Fruit fly (Drosophila melanogaster) whole organism, embryonic: ENCODE measurements around the gene br.

Experiments used
- BEAF-32 ChIP-seq: fragments of 200-800 bp; sonication (Bioruptor generic); optimal IDR thresholded peaks from 3 replicates; lab custom pipeline; 2017; ENCODE audit warnings: missing biosample characterization, missing genetic modification characterization, mild to moderate bottlenecking, moderate library complexity, missing genetic modification reagents
- CG11093 ChIP-seq: fragments of 200-800 bp; sonication (Bioruptor generic); IDR thresholded peaks from 3 replicates; pipeline ENCODE4 v1.3.6; 2022; ENCODE audit warnings: missing biosample characterization, missing genetic modification characterization
- CG11504 ChIP-seq: fragments of 200-800 bp; sonication (Bioruptor generic); optimal IDR thresholded peaks from 3 replicates; lab custom pipeline; 2019; ENCODE audit warnings: missing biosample characterization, mild to moderate bottlenecking, missing genetic modification characterization, moderate library complexity
- CG12219 ChIP-seq: fragments of 200-800 bp; sonication (Bioruptor generic); optimal IDR thresholded peaks from 3 replicates; lab custom pipeline; 2018; ENCODE audit warnings: missing biosample characterization, mild to moderate bottlenecking, missing genetic modification characterization
- CG12769 ChIP-seq: fragments of 200-800 bp; sonication (Bioruptor generic); optimal IDR thresholded peaks from 2 replicates; lab custom pipeline; 2019; ENCODE audit warnings: missing biosample characterization, mild to moderate bottlenecking, missing genetic modification characterization, moderate library complexity
- CG13424 ChIP-seq: fragments of 200-800 bp; sonication (Bioruptor generic); optimal IDR thresholded peaks from 2 replicates; lab custom pipeline; 2019; ENCODE audit warnings: missing biosample characterization, mild to moderate bottlenecking, missing genetic modification characterization, moderate library complexity
- CG13624 ChIP-seq: fragments of 200-800 bp; sonication (Bioruptor generic); optimal IDR thresholded peaks from 2 replicates; lab custom pipeline; 2016; ENCODE audit warnings: missing biosample characterization, missing genetic modification characterization
- CG15269 ChIP-seq: fragments of 200-800 bp; sonication (Bioruptor generic); optimal IDR thresholded peaks from 2 replicates; lab custom pipeline; 2018; ENCODE audit warnings: missing biosample characterization, mild to moderate bottlenecking, missing genetic modification characterization, moderate library complexity
- CG18599 ChIP-seq: fragments of 200-800 bp; sonication (Bioruptor generic); optimal IDR thresholded peaks from 3 replicates; lab custom pipeline; 2017; ENCODE audit warnings: missing biosample characterization, missing genetic modification characterization, mild to moderate bottlenecking, moderate library complexity, missing genetic modification reagents
- CG2678 ChIP-seq: fragments of 200-800 bp; sonication (Bioruptor generic); optimal IDR thresholded peaks from 3 replicates; lab custom pipeline; 2019; ENCODE audit warnings: missing biosample characterization, mild to moderate bottlenecking, missing genetic modification characterization, moderate library complexity
- CG30403 ChIP-seq: fragments of 200-800 bp; sonication (Bioruptor generic); optimal IDR thresholded peaks from 3 replicates; lab custom pipeline; 2016; ENCODE audit warnings: missing biosample characterization, missing genetic modification characterization
- CG31365 ChIP-seq: fragments of 200-800 bp; sonication (Bioruptor generic); optimal IDR thresholded peaks from 2 replicates; lab custom pipeline; 2018; ENCODE audit warnings: missing biosample characterization, mild to moderate bottlenecking, missing genetic modification characterization
- CG31388 ChIP-seq: fragments of 200-800 bp; sonication (Bioruptor generic); optimal IDR thresholded peaks from 2 replicates; lab custom pipeline; 2016; ENCODE audit warnings: missing biosample characterization, missing genetic modification characterization
- CG6175 ChIP-seq: fragments of 200-800 bp; sonication (Bioruptor generic); IDR thresholded peaks from 3 replicates; pipeline ENCODE4 v1.3.6; 2022; ENCODE audit warnings: missing biosample characterization, missing genetic modification characterization
- CG6854 ChIP-seq: fragments of 200-800 bp; sonication (Bioruptor generic); optimal IDR thresholded peaks from 3 replicates; lab custom pipeline; 2017; ENCODE audit warnings: missing biosample characterization, mild to moderate bottlenecking, missing genetic modification characterization
- CG8290 ChIP-seq, 3 experiments: fragments of 200-800 bp; sonication (Bioruptor generic); optimal IDR thresholded peaks; 2 replicates each; lab custom pipeline; 2016 to 2019; ENCODE audit warnings: missing biosample characterization in 3 of 3, missing genetic modification characterization in 3 of 3, mild to moderate bottlenecking in 2 of 3, moderate library complexity in 1 of 3
- CG9215 ChIP-seq: fragments of 200-800 bp; sonication (Bioruptor generic); IDR thresholded peaks from 2 replicates; pipeline ENCODE4 v1.3.6; 2022; ENCODE audit warnings: missing biosample characterization, missing genetic modification characterization
- CoRest ChIP-seq: fragments of 200-800 bp; sonication (Bioruptor generic); optimal IDR thresholded peaks from 3 replicates; lab custom pipeline; 2018; ENCODE audit warnings: missing biosample characterization, mild to moderate bottlenecking, missing genetic modification characterization, moderate library complexity
- Deaf1 ChIP-seq: fragments of 200-800 bp; optimal IDR thresholded peaks from 3 replicates; lab custom pipeline; 2019; ENCODE audit warnings: missing biosample characterization, mild to moderate bottlenecking, missing genetic modification characterization, moderate library complexity
- Dp ChIP-seq: fragments of 200-800 bp; sonication (Bioruptor generic); optimal IDR thresholded peaks from 2 replicates; lab custom pipeline; 2018; ENCODE audit warnings: missing biosample characterization, mild to moderate bottlenecking, missing genetic modification characterization, moderate library complexity
- Eip74EF ChIP-seq, 2 experiments: fragments of 200-800 bp in 1 of 2; fragments of >200 bp in 1 of 2; sonication (Bioruptor generic) in 1 of 2; optimal IDR thresholded peaks; 2 replicates each; lab custom pipeline; 2017 to 2019; ENCODE audit warnings: missing biosample characterization in 2 of 2, missing genetic modification characterization in 2 of 2, mild to moderate bottlenecking in 1 of 2, moderate library complexity in 1 of 2
- HmgZ ChIP-seq: fragments of 200-800 bp; sonication (Bioruptor generic); optimal IDR thresholded peaks from 2 replicates; lab custom pipeline; 2018; ENCODE audit warnings: missing biosample characterization, mild to moderate bottlenecking, missing genetic modification characterization
- Hr3 ChIP-seq: fragments of 200-800 bp; sonication (Bioruptor generic); optimal IDR thresholded peaks from 3 replicates; lab custom pipeline; 2016; ENCODE audit warnings: missing biosample characterization, missing genetic modification characterization
- Hr51 ChIP-seq, 2 experiments: fragments of 200-800 bp; sonication (Bioruptor generic); optimal IDR thresholded peaks; 2 replicates in 1 of 2; 3 replicates in 1 of 2; lab custom pipeline; 2016 to 2018; ENCODE audit warnings: missing biosample characterization in 2 of 2, missing genetic modification characterization in 2 of 2, mild to moderate bottlenecking in 1 of 2, moderate library complexity in 1 of 2
- Jarid2 ChIP-seq: fragments of 200-800 bp; sonication (Bioruptor generic); optimal IDR thresholded peaks from 3 replicates; lab custom pipeline; 2017; ENCODE audit warnings: mild to moderate bottlenecking, missing biosample characterization, missing genetic modification reagents, missing genetic modification characterization
- Mad ChIP-seq: fragments of 200-800 bp; sonication (Bioruptor generic); optimal IDR thresholded peaks from 2 replicates; lab custom pipeline; 2016; ENCODE audit warnings: missing biosample characterization, missing genetic modification characterization
- Med ChIP-seq: fragments of 200-800 bp; sonication (Bioruptor generic); peaks from one replicate; lab custom pipeline; 2016; ENCODE audit warnings: missing biosample characterization, missing genetic modification characterization, mild to moderate bottlenecking, inconsistent platforms, moderate library complexity
- Meics ChIP-seq: fragments of 200-800 bp; sonication (Bioruptor generic); optimal IDR thresholded peaks from 2 replicates; lab custom pipeline; 2017; ENCODE audit warnings: missing biosample characterization, mild to moderate bottlenecking, missing genetic modification characterization
- Oli ChIP-seq: fragments of 200-800 bp; sonication (Bioruptor generic); optimal IDR thresholded peaks from 2 replicates; lab custom pipeline; 2018; ENCODE audit warnings: missing biosample characterization, mild to moderate bottlenecking, missing genetic modification characterization, moderate library complexity
- Ravus ChIP-seq: fragments of 200-800 bp; sonication (Bioruptor generic); IDR thresholded peaks from 2 replicates; pipeline ENCODE4 v1.3.6; 2022; ENCODE audit warnings: missing biosample characterization, missing genetic modification characterization
- Rfx ChIP-seq: fragments of 200-800 bp; sonication (Bioruptor generic); IDR thresholded peaks from 2 replicates; pipeline ENCODE4 v1.3.6; 2022; ENCODE audit warnings: missing biosample characterization, missing genetic modification characterization
- Taf1 ChIP-seq: fragments of 200-800 bp; sonication (Bioruptor generic); IDR thresholded peaks from 2 replicates; pipeline ENCODE4 v1.3.6; 2022; ENCODE audit warnings: missing biosample characterization, missing genetic modification characterization
- YL-1 ChIP-seq: fragments of 200-800 bp; sonication (Bioruptor generic); optimal IDR thresholded peaks from 3 replicates; lab custom pipeline; 2017; ENCODE audit warnings: missing biosample characterization, mild to moderate bottlenecking, missing genetic modification characterization
- abd-A ChIP-seq: fragments of 200-800 bp; sonication (Bioruptor generic); optimal IDR thresholded peaks from 3 replicates; lab custom pipeline; 2019; ENCODE audit warnings: missing biosample characterization, mild to moderate bottlenecking, missing genetic modification characterization, moderate library complexity
- ato ChIP-seq: fragments of 200-800 bp; sonication (Bioruptor generic); IDR thresholded peaks from 2 replicates; pipeline ENCODE4 v1.3.6; 2022; ENCODE audit warnings: missing biosample characterization, missing genetic modification characterization; ENCODE audit not compliant: partially characterized antibody
- br ChIP-seq: fragments of >200 bp; optimal IDR thresholded peaks from 2 replicates; lab custom pipeline; 2017
- crol ChIP-seq: fragments of 200-800 bp; sonication (Bioruptor generic); IDR thresholded peaks from 2 replicates; pipeline ENCODE4 v1.3.6; 2022; ENCODE audit warnings: missing biosample characterization, missing genetic modification characterization
- gcm ChIP-seq: fragments of 200-800 bp; sonication (Bioruptor generic); optimal IDR thresholded peaks from 2 replicates; lab custom pipeline; 2019; ENCODE audit warnings: missing biosample characterization, mild to moderate bottlenecking, missing genetic modification characterization, moderate library complexity
- gfzf ChIP-seq: fragments of 200-800 bp; sonication (Bioruptor generic); optimal IDR thresholded peaks from 2 replicates; lab custom pipeline; 2016; ENCODE audit warnings: missing biosample characterization, mild to moderate bottlenecking, missing genetic modification characterization, moderate library complexity
- oc ChIP-seq: fragments of 200-800 bp; sonication (Bioruptor generic); optimal IDR thresholded peaks from 2 replicates; lab custom pipeline; 2018; ENCODE audit warnings: missing biosample characterization, mild to moderate bottlenecking, missing genetic modification characterization, moderate library complexity
- p53 ChIP-seq: fragments of 200-800 bp; sonication (Bioruptor generic); optimal IDR thresholded peaks from 2 replicates; lab custom pipeline; 2016; ENCODE audit warnings: missing biosample characterization, missing genetic modification characterization
- pros ChIP-seq: fragments of 200-800 bp; sonication (Bioruptor generic); optimal IDR thresholded peaks from 3 replicates; lab custom pipeline; 2019; ENCODE audit warnings: missing biosample characterization, mild to moderate bottlenecking, missing genetic modification characterization, moderate library complexity
- pum ChIP-seq: fragments of 200-800 bp; sonication (Bioruptor generic); optimal IDR thresholded peaks from 2 replicates; lab custom pipeline; 2016; ENCODE audit warnings: missing biosample characterization, missing genetic modification characterization
- row ChIP-seq: fragments of 200-800 bp; sonication (Bioruptor generic); IDR thresholded peaks from 3 replicates; pipeline ENCODE4 v1.3.6; 2022; ENCODE audit warnings: missing biosample characterization, missing genetic modification characterization
- sisA ChIP-seq: fragments of 200-800 bp; sonication (Bioruptor generic); IDR thresholded peaks from 2 replicates; pipeline ENCODE4 v1.3.6; 2022; ENCODE audit warnings: missing biosample characterization, missing genetic modification characterization
- sqz ChIP-seq: fragments of 200-800 bp; sonication (Bioruptor generic); optimal IDR thresholded peaks from 3 replicates; lab custom pipeline; 2018; ENCODE audit warnings: missing biosample characterization, mild to moderate bottlenecking, missing genetic modification characterization
- wek ChIP-seq: fragments of 200-800 bp; sonication (Bioruptor generic); optimal IDR thresholded peaks from 3 replicates; lab custom pipeline; 2018; ENCODE audit warnings: missing biosample characterization, mild to moderate bottlenecking, missing genetic modification characterization, moderate library complexity
- wor ChIP-seq: fragments of 200-800 bp; sonication (Bioruptor generic); IDR thresholded peaks from 2 replicates; pipeline ENCODE4 v1.3.6; 2022; ENCODE audit warnings: missing biosample characterization, missing genetic modification characterization

Gene br

dm6 chrX:1580328-1580727, 5.4 kb downstream of the br start (continued):
- peak; percentile 34 for TF ChIP-seq CG13424 (tag; lab: Kevin White, UChicago)
- peak; percentile 19 for TF ChIP-seq CG15269
- TF ChIP-seq CG2678 (tag; lab: Kevin White, UChicago): peak; percentile 49
- TF ChIP-seq Rfx (GFP tag; lab: Robert Waterston, UW): peak; percentile 39; the same call in 1 of the 2 replicates
- TF ChIP-seq Hr3 (GFP tag; lab: Kevin White, UChicago): no peak
- TF ChIP-seq CG30403 (GFP tag; lab: Kevin White, UChicago): peak; percentile 10
- no peak for TF ChIP-seq br
- no peak for TF ChIP-seq gcm (GFP tag; lab: Kevin White, UChicago)
- TF ChIP-seq Taf1 (GFP tag; lab: Robert Waterston, UW): no peak
- 0 out of 2 replicates have a peak, but pooled peaks have one; percentile 26 for TF ChIP-seq CG9215
- peak; percentile 44 for TF ChIP-seq row (GFP tag; lab: Robert Waterston, UW)
- no peak for TF ChIP-seq Eip74EF (GFP tag; optimal IDR thresholded peaks at IDR 0.05; lab: Kevin White, UChicago)
- TF ChIP-seq Meics (GFP tag; lab: Kevin White, UChicago): peak; percentile 37
- peak; percentile 5 for TF ChIP-seq CoRest (tag; lab: Kevin White, UChicago)
- no peak for TF ChIP-seq BEAF-32 (GFP tag; lab: Kevin White, UChicago)
- TF ChIP-seq gfzf: no peak
- peak; percentile 68 for TF ChIP-seq Med
- TF ChIP-seq sisA (GFP tag; lab: Robert Waterston, UW): no peak
- peak in 1 of 2 experiments; percentile 2 for TF ChIP-seq Hr51 (GFP tag; optimal IDR thresholded peaks at IDR 0.05; lab: Kevin White, UChicago)
- no peak for TF ChIP-seq CG31365 (tag; lab: Kevin White, UChicago)
- TF ChIP-seq Jarid2: no peak
- peak; percentile 37 for TF ChIP-seq CG11504

DNA sequence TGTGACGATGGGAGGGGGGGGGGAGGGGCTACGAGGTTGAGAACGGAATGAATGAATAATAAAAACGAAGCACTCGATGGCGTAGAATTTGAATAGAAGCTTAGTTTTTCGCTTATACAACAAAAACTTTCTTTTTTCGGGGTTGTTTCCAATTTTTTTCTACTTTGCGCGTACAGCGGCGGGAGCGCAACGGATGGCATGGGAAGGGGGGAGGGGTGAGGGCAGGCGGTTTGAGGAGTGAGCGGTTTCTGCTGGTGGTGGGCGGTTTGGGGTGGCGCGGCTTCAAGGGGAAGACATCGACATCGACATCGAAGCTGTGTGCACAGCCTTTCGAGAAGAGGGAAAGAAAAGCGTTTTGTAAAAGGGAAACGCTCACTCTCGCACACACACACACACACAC, 6.2 kb downstream of the br start:
- no peak for TF ChIP-seq wek (GFP tag; lab: Kevin White, UChicago)
- TF ChIP-seq abd-A (tag; lab: Kevin White, UChicago): peak; percentile 81
- TF ChIP-seq YL-1 (GFP tag; lab: Kevin White, UChicago): no peak
- TF ChIP-seq CG11093 (GFP tag; lab: Robert Waterston, UW): no peak
- no peak for TF ChIP-seq pum
- TF ChIP-seq CG31388 (GFP tag; lab: Kevin White, UChicago): no peak
- no peak for TF ChIP-seq CG12219 (GFP tag; lab: Kevin White, UChicago)
- TF ChIP-seq HmgZ (tag; lab: Kevin White, UChicago): no peak
- TF ChIP-seq Mad (GFP tag; lab: Kevin White, UChicago): no peak
- TF ChIP-seq oc: no peak
- TF ChIP-seq CG6854 (GFP tag; lab: Kevin White, UChicago): no peak
- no peak for TF ChIP-seq CG13624 (GFP tag; lab: Kevin White, UChicago)
- no peak for TF ChIP-seq Dp
- no peak for TF ChIP-seq ato (GFP tag; lab: Robert Waterston, UW)
- TF ChIP-seq CG8290 (GFP tag; optimal IDR thresholded peaks at IDR 0.05; lab: Kevin White, UChicago): no peak
- TF ChIP-seq CG8290 (tag; optimal IDR thresholded peaks at IDR 0.05; lab: Kevin White, UChicago): no peak
- no peak for TF ChIP-seq Ravus (GFP tag; lab: Robert Waterston, UW)
- TF ChIP-seq CG18599 (GFP tag; lab: Kevin White, UChicago): no peak
- peak; percentile 20 for TF ChIP-seq Deaf1 (tag; lab: Kevin White, UChicago)
- TF ChIP-seq p53: no peak
- no peak for TF ChIP-seq wor (GFP tag; lab: Robert Waterston, UW)
- no peak for TF ChIP-seq Oli
- peak; percentile 44 for TF ChIP-seq sqz
- no peak for TF ChIP-seq CG12769 (tag; lab: Kevin White, UChicago)
- TF ChIP-seq pros (GFP tag; lab: Kevin White, UChicago): peak; percentile 81
- no peak for TF ChIP-seq CG6175 (GFP tag; lab: Robert Waterston, UW)
- TF ChIP-seq crol (GFP tag; lab: Robert Waterston, UW): peak; percentile 81; the same call in 1 of the 2 replicates
- TF ChIP-seq, all 482 proteins: peak for 5
